Fruit fly (Drosophila melanogaster): ENCODE measurements around the gene Grx1.

Grx1 gene

DNA sequence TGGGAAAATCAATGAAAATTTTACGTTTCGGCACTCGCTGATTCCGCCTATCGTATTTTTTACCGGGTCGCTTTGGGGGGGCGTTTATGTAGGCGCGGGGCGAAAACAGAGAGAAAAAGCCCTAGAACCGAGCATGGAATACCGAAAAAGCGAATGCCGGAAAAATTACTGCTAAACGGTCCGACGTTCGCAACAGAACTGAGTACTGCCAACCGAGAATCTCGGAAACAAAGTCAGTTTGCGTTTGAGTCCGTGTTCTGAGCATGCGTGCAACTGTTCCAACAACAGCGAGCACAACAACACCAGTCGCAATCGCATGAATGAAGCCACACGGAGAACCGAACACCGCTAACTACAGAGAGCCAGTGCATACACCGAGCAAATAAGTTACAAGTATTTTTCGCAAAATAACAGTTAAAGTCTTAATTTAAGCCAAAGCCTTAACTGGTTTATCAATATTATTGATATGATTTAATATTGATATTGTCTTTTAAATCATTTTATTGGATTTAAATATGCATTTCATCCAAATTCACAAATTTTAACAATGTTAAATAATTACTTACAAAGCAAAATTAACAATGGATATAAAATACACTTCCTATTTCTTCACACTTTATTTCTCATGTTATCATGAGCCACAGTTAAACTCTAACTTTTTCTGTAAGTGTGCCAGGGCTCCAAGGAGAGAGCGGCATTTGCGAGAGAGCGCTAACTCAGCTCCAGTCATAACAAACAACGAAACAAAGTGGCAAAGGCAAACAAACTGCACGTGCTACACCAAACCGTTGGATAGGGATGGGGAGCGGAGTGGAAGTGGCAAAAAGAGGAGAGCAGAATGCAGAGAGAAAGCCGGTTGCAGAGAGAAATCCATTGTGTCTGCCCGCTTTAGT is 21.5 kb downstream of the Grx1 start, which contains the start of gene CG3961 (continued):
- TF ChIP-seq Sry-δ (GFP tag; optimal IDR thresholded peaks at IDR 0.05), result peak; percentile 43
- TF ChIP-seq ac (GFP tag; optimal IDR thresholded peaks at IDR 0.05), result peak; percentile 76
- TF ChIP-seq CG13894 (tag; optimal IDR thresholded peaks at IDR 0.05), result no peak
- no peak for TF ChIP-seq Dref (GFP tag; IDR thresholded peaks at IDR 0.05)
- TF ChIP-seq odd (GFP tag; optimal IDR thresholded peaks at IDR 0.05), result peak; percentile 98
- TF ChIP-seq CG2116 (GFP tag; optimal IDR thresholded peaks at IDR 0.05), result peak; percentile 90
- peak; percentile 97 for TF ChIP-seq CG17359 (tag; optimal IDR thresholded peaks at IDR 0.05)
- TF ChIP-seq slp2 (GFP tag; optimal IDR thresholded peaks at IDR 0.05), result peak; percentile 84
- peak; percentile 77 for TF ChIP-seq fu2 (GFP tag; optimal IDR thresholded peaks at IDR 0.05)
- peak; percentile 99 for TF ChIP-seq CG2678 (tag; optimal IDR thresholded peaks at IDR 0.05)
- peak; percentile 86 for TF ChIP-seq kni (GFP tag; optimal IDR thresholded peaks at IDR 0.05)
- TF ChIP-seq lilli (GFP tag; optimal IDR thresholded peaks at IDR 0.05), result peak; percentile 92
- peak; percentile 91 for TF ChIP-seq CG17186 (GFP tag; optimal IDR thresholded peaks at IDR 0.05)
- peak; percentile 83 for TF ChIP-seq CG9609 (GFP tag; optimal IDR thresholded peaks at IDR 0.05)
- TF ChIP-seq wor (GFP tag; IDR thresholded peaks at IDR 0.05), result peak; percentile 95
- no peak for TF ChIP-seq CG42726 (GFP tag; IDR thresholded peaks at IDR 0.05; ENCODE audit: partially characterized antibody)
- peak; percentile 13 for TF ChIP-seq CG17912 (GFP tag; optimal IDR thresholded peaks at IDR 0.05)
- no peak; the same call in 1 of the 2 replicates for TF ChIP-seq Bgb (GFP tag; IDR thresholded peaks at IDR 0.05; ENCODE audit: partially characterized antibody)
- no peak for TF ChIP-seq rib (GFP tag; IDR thresholded peaks at IDR 0.05)
- TF ChIP-seq mld (GFP tag; IDR thresholded peaks at IDR 0.05; ENCODE audit: partially characterized antibody), result no peak
- peak; percentile 79 for TF ChIP-seq gcm2 (GFP tag; optimal IDR thresholded peaks at IDR 0.05)
- TF ChIP-seq CG17802 (tag; optimal IDR thresholded peaks at IDR 0.05), result peak; percentile 74
- TF ChIP-seq CoRest (tag; optimal IDR thresholded peaks at IDR 0.05), result peak; percentile 99
- TF ChIP-seq CG15601 (tag; optimal IDR thresholded peaks at IDR 0.05), result peak; percentile 98
- TF ChIP-seq Nf-YB (GFP tag; optimal IDR thresholded peaks at IDR 0.05), result peak; percentile 89
- TF ChIP-seq zfh2 (GFP tag; optimal IDR thresholded peaks at IDR 0.05), result peak; percentile 52
- TF ChIP-seq tll (GFP tag; optimal IDR thresholded peaks at IDR 0.05), result peak in 1 of 2 experiments; percentile 71
- peak; percentile 76 for TF ChIP-seq Nf-YA (GFP tag; IDR thresholded peaks at IDR 0.05)
- 0 out of 2 replicates have a peak, but pooled peaks have one; percentile 16 for TF ChIP-seq nerfin-2 (GFP tag; IDR thresholded peaks at IDR 0.05; ENCODE audit: partially characterized antibody)
- TF ChIP-seq wdn (GFP tag; IDR thresholded peaks at IDR 0.05), result peak; percentile 80
- TF ChIP-seq CG15479 (GFP tag; optimal IDR thresholded peaks at IDR 0.05), result peak; percentile 37
- TF ChIP-seq CG7372 (GFP tag; IDR thresholded peaks at IDR 0.05), result peak; percentile 89
- peak; percentile 52 for TF ChIP-seq ERR (GFP tag; optimal IDR thresholded peaks at IDR 0.05)
- peak; percentile 60 for TF ChIP-seq her (GFP tag; optimal IDR thresholded peaks at IDR 0.05)
- TF ChIP-seq CG5180 (GFP tag; optimal IDR thresholded peaks at IDR 0.05), result peak; percentile 93
- TF ChIP-seq CG13296 (GFP tag; optimal IDR thresholded peaks at IDR 0.05), result peak; percentile 97
- TF ChIP-seq Fer3 (tag; optimal IDR thresholded peaks at IDR 0.05), result peak; percentile 94
- TF ChIP-seq dmrt99B (tag; optimal IDR thresholded peaks at IDR 0.05), result peak; percentile 99
- peak; percentile 98 for TF ChIP-seq CG33557 (GFP tag; optimal IDR thresholded peaks at IDR 0.05)
- no peak for TF ChIP-seq CkIIα-i1 (GFP tag; IDR thresholded peaks at IDR 0.05)
- TF ChIP-seq mirr (GFP tag; optimal IDR thresholded peaks at IDR 0.05), result peak; percentile 67
- TF ChIP-seq CG1233 (GFP tag; optimal IDR thresholded peaks at IDR 0.05), result peak; percentile 97
- TF ChIP-seq CG6791 (GFP tag; IDR thresholded peaks at IDR 0.05; ENCODE audit: partially characterized antibody), result 0 out of 3 replicates have a peak, but pooled peaks have one; percentile 21
- peak; percentile 72 for TF ChIP-seq CTCF (GFP tag; optimal IDR thresholded peaks at IDR 0.05)
- TF ChIP-seq eyg (GFP tag; optimal IDR thresholded peaks at IDR 0.05), result peak; percentile 46
- TF ChIP-seq CG14860 (GFP tag; IDR thresholded peaks at IDR 0.05; ENCODE audit: partially characterized antibody), result no peak
- peak; percentile 39 for TF ChIP-seq ab (GFP tag; optimal IDR thresholded peaks at IDR 0.05)
- peak; percentile 96 for TF ChIP-seq ind (GFP tag; optimal IDR thresholded peaks at IDR 0.05)
